Worm (Caenorhabditis elegans) whole organism, early embryonic: Measurements from ENCODE around the gene odr-8.

Experiments used
- B0310.2 ChIP-seq: sonication (generic microtip); optimal IDR thresholded peaks from 2 replicates; lab custom pipeline; 2016; ENCODE audit warnings: mild to moderate bottlenecking, missing genetic modification characterization, missing compliant biosample characterization
- F13C5.2 ChIP-seq: sonication (generic microtip); optimal IDR thresholded peaks from 2 replicates; lab custom pipeline; 2017; ENCODE audit warnings: mild to moderate bottlenecking, missing genetic modification characterization, inconsistent platforms, missing compliant biosample characterization
- aly-1 ChIP-seq: sonication (generic microtip); optimal IDR thresholded peaks from 2 replicates; lab custom pipeline; 2016; ENCODE audit warnings: missing genetic modification characterization, missing compliant biosample characterization
- ama-1 ChIP-seq: fragments of 150-350 bp; optimal IDR thresholded peaks from 2 replicates; lab custom pipeline; 2014
- ceh-13 ChIP-seq: fragments of 200-800 bp; sonication (Bioruptor generic); optimal IDR thresholded peaks from 2 replicates; lab custom pipeline; 2018; ENCODE audit warnings: mild to moderate bottlenecking, missing genetic modification characterization, missing compliant biosample characterization
- ceh-36 ChIP-seq: sonication (generic microtip); optimal IDR thresholded peaks from 2 replicates; lab custom pipeline; 2016; ENCODE audit warnings: missing genetic modification characterization, inconsistent platforms, missing compliant biosample characterization
- ets-7 ChIP-seq: sonication (generic microtip); optimal IDR thresholded peaks from 2 replicates; lab custom pipeline; 2016; ENCODE audit warnings: missing genotype, missing genetic modification characterization, missing compliant biosample characterization
- flt-1 ChIP-seq: fragments of 200-800 bp; sonication (Bioruptor generic); IDR thresholded peaks from 2 replicates; pipeline ENCODE4 v1.3.6; 2022; ENCODE audit warnings: missing genetic modification characterization, missing compliant biosample characterization
- hmbx-1 ChIP-seq: sonication (generic microtip); optimal IDR thresholded peaks from 2 replicates; lab custom pipeline; 2016; ENCODE audit warnings: mild to moderate bottlenecking, missing genetic modification characterization, missing compliant biosample characterization
- hmg-4 ChIP-seq: fragments of 200-800 bp; sonication (Bioruptor generic); optimal IDR thresholded peaks from 2 replicates; lab custom pipeline; 2018; ENCODE audit warnings: mild to moderate bottlenecking, missing genetic modification characterization, missing compliant biosample characterization
- hnd-1 ChIP-seq: sonication (generic microtip); optimal IDR thresholded peaks from 2 replicates; lab custom pipeline; 2016; ENCODE audit warnings: missing genetic modification characterization, missing compliant biosample characterization
- pes-1 ChIP-seq: fragments of 200-800 bp; sonication (Bioruptor generic); IDR thresholded peaks from 2 replicates; pipeline ENCODE4 v1.3.6; 2022; ENCODE audit warnings: missing genetic modification reagents, missing genetic modification characterization, missing compliant biosample characterization
- scrt-1 ChIP-seq: fragments of 200-800 bp; sonication (Bioruptor generic); IDR thresholded peaks from 2 replicates; pipeline ENCODE4 v1.3.6; 2022; ENCODE audit warnings: missing genetic modification characterization, missing compliant biosample characterization
- sea-1 ChIP-seq: fragments of 200-800 bp; sonication (Bioruptor generic); conservative IDR thresholded peaks from 2 replicates; pipeline ENCODE4 v1.3.6; 2022; ENCODE audit warnings: missing genetic modification characterization, missing compliant biosample characterization
- tbx-11 ChIP-seq: fragments of 200-800 bp; sonication (Bioruptor generic); IDR thresholded peaks from 2 replicates; pipeline ENCODE4 v1.3.6; 2022; ENCODE audit warnings: missing genetic modification characterization, missing compliant biosample characterization
- tbx-37 ChIP-seq: fragments of 200-800 bp; sonication (Bioruptor generic); conservative IDR thresholded peaks from 2 replicates; pipeline ENCODE4 v1.3.6; 2022; ENCODE audit warnings: missing genetic modification reagents, missing genetic modification characterization, missing compliant biosample characterization
- tra-4 ChIP-seq: sonication (generic microtip); optimal IDR thresholded peaks from 2 replicates; lab custom pipeline; 2017; ENCODE audit warnings: missing genetic modification characterization, missing compliant biosample characterization

odr-8 gene

DNA sequence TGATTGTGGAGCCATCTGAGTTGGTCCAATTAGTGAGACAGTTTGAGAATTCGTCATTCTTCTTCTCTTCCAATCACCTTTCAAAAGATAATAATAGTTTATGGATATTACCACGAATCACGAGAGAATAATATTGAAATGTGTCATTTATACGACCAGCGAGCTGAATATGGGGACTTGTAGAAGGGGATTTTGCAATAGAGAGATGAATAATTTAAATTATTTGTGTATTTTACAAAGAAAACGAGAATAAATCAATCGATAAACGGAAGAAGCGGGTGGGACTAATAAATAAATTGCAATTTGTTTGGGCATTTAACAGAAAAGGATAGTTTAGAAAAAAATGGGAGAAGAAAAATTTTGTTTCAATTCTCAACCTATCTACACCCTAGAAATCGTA, at the start of gene odr-8:
TSS of gene odr-8 (minus strand) at position 101 of the 400 bp plus-strand sequence.
- TF ChIP-seq pes-1 (GFP tag; lab: Robert Waterston, UW) (no peak), tra-4 (tag; lab: Kevin White, UChicago) (no peak), ets-7 (no peak), sea-1 (no peak), aly-1 (no peak), hnd-1 (tag; lab: Kevin White, UChicago) (no peak), flt-1 (GFP tag; lab: Robert Waterston, UW) (no peak), ceh-13 (GFP tag; lab: Kevin White, UChicago) (no peak), tbx-11 (GFP tag; lab: Robert Waterston, UW) (no peak), scrt-1 (GFP tag; lab: Robert Waterston, UW) (no peak), tbx-37 (GFP tag; lab: Robert Waterston, UW) (no peak), hmbx-1 (tag; lab: Kevin White, UChicago) (no peak), B0310.2 (tag; lab: Kevin White, UChicago) (no peak), ceh-36 (tag; lab: Kevin White, UChicago) (no peak), ama-1 (lab: Kevin White, UChicago) (no peak), F13C5.2 (tag; lab: Kevin White, UChicago) (no peak), hmg-4 (GFP tag; lab: Kevin White, UChicago) (no peak)

DNA sequence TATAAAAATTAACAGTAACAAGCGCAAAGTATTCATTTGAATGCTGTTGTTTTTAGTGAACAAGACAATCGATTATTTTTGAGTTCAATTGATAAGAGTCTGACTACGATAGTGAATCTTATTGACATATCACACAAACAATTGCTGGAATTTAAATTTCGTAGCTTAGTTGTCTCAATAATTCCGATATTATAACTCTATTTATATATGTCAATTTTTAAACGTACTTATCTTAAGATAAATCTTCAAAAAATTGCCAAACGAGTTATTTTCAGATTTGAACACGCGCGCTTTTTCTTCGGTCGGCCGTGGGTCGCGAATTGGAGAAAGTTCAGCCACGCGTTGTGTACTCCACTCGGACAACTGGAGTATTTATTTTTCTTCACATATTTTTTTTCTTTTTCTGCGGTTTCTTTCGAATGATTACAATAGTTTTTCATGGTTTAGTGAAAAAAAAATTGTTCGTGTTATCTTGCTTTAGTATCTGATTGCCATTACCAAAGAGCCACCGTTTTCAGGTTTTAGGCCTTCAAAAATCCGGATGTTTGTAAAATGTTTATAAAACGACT, 49.3 kb upstream of the odr-8 start, which contains the start of the genes cest-5.1 and C01B10.9:
TSS of gene cest-5.1 (minus strand) at position 51 of the 569 bp plus-strand sequence.
TSS of gene C01B10.9 (plus strand) at position 519 of the 569 bp plus-strand sequence.
- TF ChIP-seq hnd-1 (tag; lab: Kevin White, UChicago): no peak
- peak; percentile 26 for TF ChIP-seq F13C5.2 (tag; lab: Kevin White, UChicago)
- TF ChIP-seq tbx-37 (GFP tag; lab: Robert Waterston, UW): peak; percentile 71

DNA sequence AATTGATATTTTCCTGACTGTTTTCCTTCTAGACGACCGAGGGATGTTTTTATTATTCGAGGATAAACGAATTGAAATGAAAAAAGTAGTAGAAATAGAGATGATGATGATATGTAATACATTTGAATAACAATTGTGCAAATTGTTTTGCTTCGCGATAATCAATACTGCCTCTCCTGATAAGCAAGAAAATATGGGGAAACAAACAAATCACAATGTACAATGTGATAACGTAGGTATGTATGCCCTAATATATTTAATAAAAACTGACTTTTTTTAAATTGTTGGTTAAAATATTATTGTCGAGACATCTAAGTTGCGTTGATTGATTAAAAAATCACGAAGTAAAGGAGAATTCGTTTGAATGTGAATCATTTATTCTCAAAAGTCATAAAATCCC, 45.3 kb upstream of the odr-8 start, which contains the start of gene cest-5.2:
TSS of gene cest-5.2 (minus strand) at position 128 of the 400 bp plus-strand sequence.
- TF ChIP-seq flt-1 (GFP tag; lab: Robert Waterston, UW) (no peak), pes-1 (GFP tag; lab: Robert Waterston, UW) (no peak), ama-1 (lab: Kevin White, UChicago) (no peak), scrt-1 (GFP tag; lab: Robert Waterston, UW) (no peak), tbx-11 (GFP tag; lab: Robert Waterston, UW) (no peak), hnd-1 (tag; lab: Kevin White, UChicago) (no peak), hmg-4 (GFP tag; lab: Kevin White, UChicago) (no peak), aly-1 (no peak), hmbx-1 (tag; lab: Kevin White, UChicago) (no peak), ceh-36 (tag; lab: Kevin White, UChicago) (no peak), ets-7 (no peak)

DNA sequence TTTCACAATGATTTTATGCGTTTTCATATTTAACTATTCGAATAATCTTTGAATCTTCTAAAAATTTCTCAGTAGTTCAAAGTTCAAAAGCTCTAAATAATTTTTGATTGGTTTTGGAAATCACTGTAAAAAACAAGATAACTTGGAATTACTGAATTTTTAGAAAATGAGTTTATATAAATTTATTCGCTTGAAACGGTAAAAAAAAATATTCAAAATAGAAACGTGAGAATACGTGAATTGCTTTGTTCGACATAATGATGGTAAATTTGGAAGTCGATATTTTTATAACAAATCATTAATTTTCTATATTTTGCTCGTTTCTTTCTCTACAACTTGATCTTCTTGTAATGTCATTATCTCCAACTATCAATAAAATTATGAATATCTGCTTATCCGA, 40.9 kb upstream of the odr-8 start, which contains the start of gene C01B10.44:
TSS of gene C01B10.44 (plus strand) at position 301 of the 400 bp plus-strand sequence.
- TF ChIP-seq flt-1 (GFP tag; lab: Robert Waterston, UW) (no peak), hnd-1 (tag; lab: Kevin White, UChicago) (no peak), ets-7 (no peak), ceh-13 (GFP tag; lab: Kevin White, UChicago) (no peak), F13C5.2 (tag; lab: Kevin White, UChicago) (no peak), scrt-1 (GFP tag; lab: Robert Waterston, UW) (no peak), aly-1 (no peak), pes-1 (GFP tag; lab: Robert Waterston, UW) (no peak), tra-4 (tag; lab: Kevin White, UChicago) (no peak), ceh-36 (tag; lab: Kevin White, UChicago) (no peak), ama-1 (lab: Kevin White, UChicago) (no peak), tbx-37 (GFP tag; lab: Robert Waterston, UW) (no peak), hmbx-1 (tag; lab: Kevin White, UChicago) (no peak), tbx-11 (GFP tag; lab: Robert Waterston, UW) (no peak), sea-1 (no peak), B0310.2 (tag; lab: Kevin White, UChicago) (no peak), hmg-4 (GFP tag; lab: Kevin White, UChicago) (no peak)

DNA sequence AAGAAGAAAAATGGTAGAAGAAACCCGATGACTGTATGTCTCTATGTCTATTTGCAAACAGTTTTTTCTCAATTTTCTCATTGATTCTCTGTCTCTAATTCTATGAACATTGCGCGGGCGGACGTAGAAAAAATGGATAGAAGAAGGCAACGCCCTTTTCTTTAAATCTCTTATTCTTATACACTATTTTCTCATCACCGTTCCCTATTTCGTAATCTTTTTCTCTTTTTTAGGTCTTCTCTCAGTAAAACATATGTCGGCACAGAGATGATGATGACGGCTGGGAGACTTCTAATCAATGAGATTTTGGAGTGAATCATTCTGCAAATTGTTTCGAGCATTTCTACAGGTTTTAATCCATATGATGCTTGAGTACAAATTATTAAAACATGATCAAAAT, 39.6 kb upstream of the odr-8 start:
- TF ChIP-seq flt-1 (GFP tag; lab: Robert Waterston, UW) (no peak), hnd-1 (tag; lab: Kevin White, UChicago) (no peak), ceh-13 (GFP tag; lab: Kevin White, UChicago) (no peak), ceh-36 (tag; lab: Kevin White, UChicago) (no peak), tra-4 (tag; lab: Kevin White, UChicago) (no peak), hmbx-1 (tag; lab: Kevin White, UChicago) (no peak), scrt-1 (GFP tag; lab: Robert Waterston, UW) (no peak), ets-7 (no peak), tbx-11 (GFP tag; lab: Robert Waterston, UW) (no peak)

DNA sequence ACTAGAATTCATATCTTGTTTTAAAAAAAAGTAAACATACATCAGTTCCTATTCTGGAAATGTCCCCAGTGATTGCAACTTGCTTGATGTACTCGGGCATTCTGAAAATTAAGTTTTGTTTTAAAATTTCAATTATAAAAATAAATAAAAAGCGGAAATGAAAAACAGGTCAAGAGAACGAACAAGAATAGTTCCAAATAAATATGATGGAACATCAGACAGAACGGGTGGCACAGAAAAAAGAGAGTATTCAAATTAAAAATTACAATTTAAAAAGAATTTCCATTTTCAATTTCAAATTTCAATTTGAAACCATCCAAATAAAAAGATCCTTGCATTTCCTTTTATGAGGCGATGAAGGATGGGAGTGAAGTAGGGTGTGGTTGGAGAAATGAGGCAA, 38.7 kb upstream of the odr-8 start, which contains the start of gene C01B10.3:
TSS of gene C01B10.3 (minus strand) at position 101 of the 400 bp plus-strand sequence.
- no peak for TF ChIP-seq hmbx-1 (tag; lab: Kevin White, UChicago)
- TF ChIP-seq hnd-1 (tag; lab: Kevin White, UChicago): no peak
- TF ChIP-seq scrt-1 (GFP tag; lab: Robert Waterston, UW): no peak
- no peak for TF ChIP-seq tbx-37 (GFP tag; lab: Robert Waterston, UW)
- no peak for TF ChIP-seq hmg-4 (GFP tag; lab: Kevin White, UChicago)
- TF ChIP-seq F13C5.2 (tag; lab: Kevin White, UChicago): no peak
- TF ChIP-seq ama-1 (lab: Kevin White, UChicago): no peak
- no peak for TF ChIP-seq aly-1
- TF ChIP-seq sea-1: no peak
- TF ChIP-seq flt-1 (GFP tag; lab: Robert Waterston, UW): no peak
- no peak for TF ChIP-seq tbx-11 (GFP tag; lab: Robert Waterston, UW)
- TF ChIP-seq tra-4 (tag; lab: Kevin White, UChicago): no peak
- TF ChIP-seq B0310.2 (tag; lab: Kevin White, UChicago): no peak
- no peak for TF ChIP-seq ets-7
- no peak for TF ChIP-seq ceh-13 (GFP tag; lab: Kevin White, UChicago)
